Fruit fly (Drosophila melanogaster) whole organism: ENCODE measurements around the gene CG1774.
A peak's percentile ranks its signal among the peaks of the same experiment; 100 is the strongest.

ENCODE experiments used
- CG8478 ChIP-seq: fragments of >200 bp; optimal IDR thresholded peaks from 2 replicates; lab custom pipeline; 2018; ENCODE audit warnings: inconsistent platforms
- Dll ChIP-seq: fragments of >200 bp; optimal IDR thresholded peaks from 2 replicates; lab custom pipeline; 2017
- EcR ChIP-seq, 2 experiments: fragments of >200 bp; optimal IDR thresholded peaks; 2 replicates each; lab custom pipeline; 2017; ENCODE audit warnings: missing biosample characterization in 2 of 2, missing genetic modification characterization in 2 of 2, missing genetic modification reagents in 2 of 2
- pan ChIP-seq: fragments of >200 bp; optimal IDR thresholded peaks from 2 replicates; lab custom pipeline; 2017
- psq ChIP-seq: fragments of >200 bp; optimal IDR thresholded peaks from 2 replicates; lab custom pipeline; 2017
- usp ChIP-seq: fragments of >200 bp; optimal IDR thresholded peaks from 2 replicates; lab custom pipeline; 2017; ENCODE audit warnings: missing biosample characterization, missing genetic modification characterization, mixed read lengths

Gene CG1774

DNA sequence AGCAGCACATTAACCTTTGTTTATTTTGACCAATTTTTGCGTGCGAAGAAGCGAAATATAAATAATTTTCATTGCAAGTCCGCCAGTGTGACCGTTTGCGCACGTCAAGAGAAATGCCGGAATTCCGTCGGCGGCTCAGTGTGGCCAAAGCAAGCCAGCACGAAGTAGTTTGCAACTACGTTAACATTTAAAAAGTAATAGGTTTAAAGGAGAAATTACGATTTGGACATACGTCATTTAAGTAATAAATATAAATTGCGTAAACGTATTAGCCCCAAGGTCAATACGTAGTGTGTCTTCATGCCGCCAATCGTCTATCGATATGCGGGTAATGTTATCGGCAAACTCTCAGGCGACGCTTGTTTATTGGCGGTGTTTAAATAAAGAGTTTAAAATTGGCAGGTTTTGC is 12.0 kb upstream of the CG1774 start, which contains the start of the genes pygo and rod:
TSS of gene pygo (minus strand) at position 114 of the 409 bp plus-strand sequence.
TSS of gene rod (plus strand) at position 366 of the 409 bp plus-strand sequence.
- no peak for TF ChIP-seq EcR (GFP tag; optimal IDR thresholded peaks at IDR 0.05; lab: Kevin White, UChicago)
- TF ChIP-seq usp (GFP tag; lab: Kevin White, UChicago): no peak
- TF ChIP-seq pan (lab: Kevin White, UChicago): no peak
- TF ChIP-seq psq (lab: Kevin White, UChicago): no peak
- TF ChIP-seq Dll (lab: Kevin White, UChicago): no peak
- no peak for TF ChIP-seq CG8478

dm6 chr3R:31588374-31588773 is 4.2 kb upstream of the CG1774 start, which contains the start of gene CG1635:
Gene CG1635 (plus strand): TSS chr3R:31588673.
- no peak for TF ChIP-seq CG8478

DNA sequence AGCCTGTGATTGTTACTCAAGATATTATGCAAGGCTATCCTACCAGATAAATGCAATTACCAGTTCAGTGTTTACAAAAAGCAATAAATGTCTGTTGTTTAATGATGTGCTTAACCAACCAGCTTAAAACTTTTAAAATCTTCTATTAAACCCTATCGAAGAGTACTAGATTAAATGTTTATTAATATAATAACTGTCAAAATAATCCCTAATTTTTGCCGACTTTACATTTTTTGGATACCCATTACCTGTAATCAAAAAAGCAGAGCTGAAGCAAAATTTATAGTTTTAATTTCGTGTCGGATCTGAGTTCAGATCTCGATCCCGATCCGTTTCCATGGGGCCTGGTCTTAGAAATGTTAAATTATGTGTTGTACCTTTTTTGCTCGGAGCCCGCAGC is 2.3 kb upstream of the CG1774 start, which contains the start of gene CG1638:
TSS of gene CG1638 (plus strand) at position 301 of the 400 bp plus-strand sequence.
- TF ChIP-seq psq (lab: Kevin White, UChicago): no peak
- no peak for TF ChIP-seq pan (lab: Kevin White, UChicago)

DNA sequence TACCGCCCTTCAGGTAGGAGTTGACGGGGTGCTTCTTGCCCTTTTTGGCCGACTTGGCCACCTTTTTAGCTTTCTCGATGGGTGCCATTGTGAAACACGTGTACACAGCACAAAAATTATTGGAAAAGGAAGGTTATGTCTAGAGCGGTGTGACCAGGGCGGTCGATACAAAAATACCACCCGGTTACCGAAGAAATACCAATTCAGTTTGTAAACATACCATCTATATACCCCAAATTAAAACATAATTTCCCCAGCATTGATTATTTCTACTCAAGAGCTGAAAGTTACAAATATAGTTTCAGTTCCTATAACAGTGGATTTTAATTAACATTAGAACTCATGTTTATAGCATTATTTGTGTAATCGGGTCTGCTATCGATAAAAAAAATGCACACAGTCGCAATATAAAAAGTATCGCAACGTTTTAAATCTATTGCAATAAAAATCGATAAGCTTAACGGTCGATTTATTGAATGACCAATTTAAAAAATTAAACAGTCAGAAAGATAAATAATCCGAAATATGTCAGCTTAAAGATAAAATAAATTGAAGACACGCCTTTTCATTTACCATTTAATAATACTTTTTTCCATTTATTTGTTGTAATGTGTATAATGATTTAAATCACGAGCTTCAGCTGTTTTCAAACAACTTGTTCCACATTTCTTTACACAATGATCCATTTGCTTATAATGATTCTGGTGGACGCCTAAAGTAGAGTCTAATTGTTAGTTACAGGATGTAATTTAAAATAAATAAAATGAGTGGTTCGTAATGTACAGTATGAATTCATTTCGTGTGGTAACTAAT is 3.7 kb downstream of the CG1774 start, which contains the start of gene RpL6:
TSS of gene RpL6 (minus strand) at position 134 of the 813 bp plus-strand sequence.
- TF ChIP-seq psq (lab: Kevin White, UChicago): no peak
- no peak for TF ChIP-seq usp (GFP tag; lab: Kevin White, UChicago)
- TF ChIP-seq pan (lab: Kevin White, UChicago): no peak
- TF ChIP-seq EcR (GFP tag; optimal IDR thresholded peaks at IDR 0.05; lab: Kevin White, UChicago): no peak
- no peak for TF ChIP-seq Dll (lab: Kevin White, UChicago)
- TF ChIP-seq CG8478: no peak

- TF ChIP-seq usp (GFP tag; lab: Kevin White, UChicago) (no peak), EcR (GFP tag; optimal IDR thresholded peaks at IDR 0.05; lab: Kevin White, UChicago) (no peak), psq (lab: Kevin White, UChicago) (no peak), CG8478 (no peak), Dll (lab: Kevin White, UChicago) (no peak), pan (lab: Kevin White, UChicago) (peak; percentile 21)
These were observed 5.3 kb downstream of the CG1774 start for dm6 chr3R:31597736-31598431.

DNA sequence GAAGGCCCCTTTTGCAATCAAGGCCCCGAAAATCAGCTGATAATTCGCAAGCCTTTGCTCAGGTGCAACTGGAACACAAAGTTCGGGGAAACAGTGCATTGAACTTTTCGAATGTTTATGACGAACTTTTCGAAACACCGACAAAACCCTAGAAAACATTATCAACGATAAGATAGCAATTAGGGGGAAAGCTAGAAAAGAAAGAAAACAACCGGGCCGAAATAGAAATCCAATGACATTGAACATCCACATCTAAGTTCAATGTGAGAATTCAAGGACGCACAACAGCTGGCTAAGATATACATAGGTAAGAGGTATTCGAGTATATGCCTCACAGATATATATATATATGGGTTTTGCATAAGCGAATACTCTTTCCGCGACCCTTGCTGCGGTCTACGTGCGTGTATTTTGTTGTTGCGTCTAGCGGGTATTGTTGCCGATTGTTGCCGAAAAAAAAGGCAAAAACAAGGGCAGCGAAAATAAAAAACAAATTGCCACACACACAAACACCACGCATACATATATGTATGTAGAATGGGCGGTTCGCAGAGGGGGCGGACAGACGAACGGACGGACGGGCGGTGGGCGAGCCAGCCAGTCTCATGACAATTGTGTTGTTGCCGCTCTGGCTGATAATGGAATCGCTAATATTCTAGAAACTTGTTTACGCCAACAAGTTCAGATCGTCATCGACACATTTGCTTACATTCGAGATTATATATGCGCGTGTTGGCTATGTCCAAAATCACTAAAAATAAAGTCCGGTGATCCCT is 7.1 kb downstream of the CG1774 start:
- TF ChIP-seq psq (lab: Kevin White, UChicago) (no peak), pan (lab: Kevin White, UChicago) (no peak)

DNA sequence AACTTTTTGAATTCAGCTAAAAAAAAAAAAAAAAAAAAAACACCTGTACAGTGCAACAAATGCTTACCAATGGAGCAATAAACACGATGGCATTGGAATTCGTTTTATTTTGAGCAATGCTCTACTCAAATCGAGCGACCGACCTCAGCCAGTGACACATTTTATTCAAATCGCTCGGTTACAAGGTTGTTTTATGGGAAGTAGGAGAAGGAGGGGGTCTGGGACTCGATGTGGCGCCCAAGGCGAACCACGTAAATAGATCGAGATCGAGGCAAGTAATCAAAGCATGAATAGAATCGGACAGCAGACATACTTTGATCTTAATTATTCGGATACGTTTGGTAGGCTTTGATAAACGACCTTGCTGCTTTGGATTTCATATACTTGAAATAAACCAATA is 10.6 kb downstream of the CG1774 start:
- no peak for TF ChIP-seq psq (lab: Kevin White, UChicago)
- no peak for TF ChIP-seq pan (lab: Kevin White, UChicago)
- no peak for TF ChIP-seq CG8478
- TF ChIP-seq Dll (lab: Kevin White, UChicago): no peak
- TF ChIP-seq usp (GFP tag; lab: Kevin White, UChicago): no peak
- no peak for TF ChIP-seq EcR (GFP tag; optimal IDR thresholded peaks at IDR 0.05; lab: Kevin White, UChicago)

dm6 chr3R:31603655-31604054 is 11.1 kb downstream of the CG1774 start:
- TF ChIP-seq CG8478 (no peak), EcR (GFP tag; optimal IDR thresholded peaks at IDR 0.05; lab: Kevin White, UChicago) (no peak), psq (lab: Kevin White, UChicago) (no peak), usp (GFP tag; lab: Kevin White, UChicago) (no peak), pan (lab: Kevin White, UChicago) (no peak), Dll (lab: Kevin White, UChicago) (no peak)

- TF ChIP-seq usp (GFP tag; lab: Kevin White, UChicago) (no peak), Dll (lab: Kevin White, UChicago) (no peak), psq (lab: Kevin White, UChicago) (no peak), EcR (GFP tag; optimal IDR thresholded peaks at IDR 0.05; lab: Kevin White, UChicago) (no peak), pan (lab: Kevin White, UChicago) (no peak), CG8478 (no peak)
These were observed 12.0 kb downstream of the CG1774 start for dm6 chr3R:31604409-31605116.

DNA sequence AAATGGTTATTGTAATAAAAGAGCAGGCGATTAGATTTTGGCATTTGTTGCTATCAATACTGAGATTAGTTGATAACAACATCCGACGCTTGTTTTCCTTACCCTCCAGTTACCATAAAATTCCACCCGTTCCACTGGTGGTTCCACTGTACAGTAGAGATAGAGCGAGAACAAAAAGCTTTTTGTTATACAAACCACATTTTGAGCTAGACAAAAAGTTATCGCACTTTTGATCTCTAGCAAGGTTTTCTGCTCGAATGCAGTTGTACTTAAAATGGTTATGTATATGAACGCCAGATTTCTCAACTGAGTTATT is 12.5 kb downstream of the CG1774 start:
- TF ChIP-seq CG8478 (no peak), pan (lab: Kevin White, UChicago) (no peak), Dll (lab: Kevin White, UChicago) (no peak), psq (lab: Kevin White, UChicago) (no peak)

dm6 chr3R:31605790-31606189 is 13.2 kb downstream of the CG1774 start:
- TF ChIP-seq usp (GFP tag; lab: Kevin White, UChicago) (no peak), pan (lab: Kevin White, UChicago) (no peak), EcR (GFP tag; optimal IDR thresholded peaks at IDR 0.05; lab: Kevin White, UChicago) (no peak), psq (lab: Kevin White, UChicago) (no peak), CG8478 (no peak), Dll (lab: Kevin White, UChicago) (no peak)
